Worm (Caenorhabditis elegans): ENCODE measurements around the gene dnj-19.

dnj-19 gene

DNA sequence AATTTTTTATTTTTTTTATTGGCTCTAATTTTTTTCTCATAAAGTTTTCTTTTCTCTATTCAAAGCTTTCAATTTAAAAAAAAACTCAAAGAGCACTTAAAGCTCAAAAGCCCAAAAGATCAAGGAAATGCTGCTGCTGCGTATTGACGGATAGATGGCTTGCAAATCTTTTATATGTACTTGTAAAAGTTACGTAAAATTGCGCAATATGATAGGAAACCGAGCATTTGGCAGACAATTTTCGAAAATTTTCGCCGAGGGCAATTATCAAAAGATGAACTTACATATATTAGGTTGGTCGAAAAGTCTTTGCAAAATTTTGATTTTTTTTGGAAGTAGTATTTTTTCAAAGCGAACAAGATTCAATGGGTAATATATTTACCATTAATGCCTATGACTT is 43.8 kb upstream of the dnj-19 start:
- no peak for TF ChIP-seq nhr-28 (tag; optimal IDR thresholded peaks at IDR 0.05)
- TF ChIP-seq R02D3.7 (tag; optimal IDR thresholded peaks at IDR 0.05), result no peak
- no peak for TF ChIP-seq nhr-237 (tag; optimal IDR thresholded peaks at IDR 0.05)
- no peak for TF ChIP-seq elt-1 (tag; optimal IDR thresholded peaks at IDR 0.05)
- TF ChIP-seq ceh-82 (tag; optimal IDR thresholded peaks at IDR 0.05), result no peak
- TF ChIP-seq nhr-11 (tag; optimal IDR thresholded peaks at IDR 0.05), result no peak

DNA sequence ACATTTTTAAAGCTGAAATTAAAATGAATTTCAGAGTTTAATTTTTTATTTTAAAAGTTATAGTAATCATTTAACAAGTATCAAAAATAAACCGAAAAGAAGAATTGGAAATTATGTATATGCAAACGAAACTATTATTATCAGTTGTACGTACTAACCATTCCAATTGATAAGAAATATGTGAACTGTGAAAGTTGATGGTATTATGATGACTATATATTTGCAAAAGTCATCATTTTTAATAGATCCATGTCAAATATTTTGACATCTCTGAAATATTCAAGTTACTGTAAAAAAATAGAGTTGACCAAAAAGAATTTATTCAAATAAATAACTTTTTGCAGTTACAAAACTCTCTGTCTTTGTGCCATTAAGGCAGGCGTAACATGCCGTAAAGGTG is 43.4 kb upstream of the dnj-19 start, which contains the start of gene ugt-48:
Gene ugt-48, minus strand, starts transcription at position 12 of the 400 bp plus-strand sequence.
- TF ChIP-seq pqm-1 (tag; optimal IDR thresholded peaks at IDR 0.05) (peak; percentile 21), nhr-67 (tag; optimal IDR thresholded peaks at IDR 0.05) (no peak), elt-2 (tag; optimal IDR thresholded peaks at IDR 0.05) (peak; percentile 33)

DNA sequence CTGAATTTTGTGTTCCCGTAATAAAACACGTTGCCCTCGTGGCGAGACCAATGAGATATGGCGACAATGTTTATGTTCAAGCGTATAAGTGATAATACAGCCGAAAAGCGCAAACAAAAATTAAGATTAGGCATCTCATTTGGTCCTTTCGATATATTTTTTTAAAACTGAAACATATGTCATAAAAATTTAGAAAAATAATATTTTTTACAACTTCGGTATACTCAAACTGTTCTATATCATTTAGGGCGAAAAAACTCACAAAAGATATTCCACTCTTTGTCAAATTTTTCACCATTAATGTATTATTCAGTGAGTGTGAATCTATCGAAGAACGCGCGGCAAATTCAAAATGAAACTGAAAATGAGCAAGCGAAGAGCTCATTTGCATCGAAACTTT is 33.8 kb upstream of the dnj-19 start, which contains the start of gene cft-1:
Gene cft-1, plus strand, starts transcription at position 301 of the 400 bp plus-strand sequence.
- TF ChIP-seq pha-4 (tag; optimal IDR thresholded peaks at IDR 0.05) (no peak), zag-1 (tag; optimal IDR thresholded peaks at IDR 0.05) (no peak), hmg-11 (tag; optimal IDR thresholded peaks at IDR 0.05) (no peak), nhr-12 (tag; optimal IDR thresholded peaks at IDR 0.05) (no peak), elt-3 (tag; optimal IDR thresholded peaks at IDR 0.05) (no peak), tbx-2 (tag; optimal IDR thresholded peaks at IDR 0.05) (no peak), nhr-25 (tag; optimal IDR thresholded peaks at IDR 0.05) (no peak), fkh-2 (tag; optimal IDR thresholded peaks at IDR 0.05) (no peak), sea-2 (GFP tag; optimal IDR thresholded peaks at IDR 0.05) (no peak), nhr-77 (tag; optimal IDR thresholded peaks at IDR 0.05) (no peak), fkh-10 (GFP tag; optimal IDR thresholded peaks at IDR 0.05) (no peak), egl-5 (tag; optimal IDR thresholded peaks at IDR 0.05) (no peak), ztf-4 (tag; optimal IDR thresholded peaks at IDR 0.05) (no peak), pqm-1 (tag; optimal IDR thresholded peaks at IDR 0.05) (no peak), ceh-16 (tag; optimal IDR thresholded peaks at IDR 0.05) (no peak), aly-2 (tag; optimal IDR thresholded peaks at IDR 0.05) (no peak), mml-1 (tag; optimal IDR thresholded peaks at IDR 0.05) (no peak), jun-1 (tag; optimal IDR thresholded peaks at IDR 0.05) (no peak), mdl-1 (tag; optimal IDR thresholded peaks at IDR 0.05) (no peak)

DNA sequence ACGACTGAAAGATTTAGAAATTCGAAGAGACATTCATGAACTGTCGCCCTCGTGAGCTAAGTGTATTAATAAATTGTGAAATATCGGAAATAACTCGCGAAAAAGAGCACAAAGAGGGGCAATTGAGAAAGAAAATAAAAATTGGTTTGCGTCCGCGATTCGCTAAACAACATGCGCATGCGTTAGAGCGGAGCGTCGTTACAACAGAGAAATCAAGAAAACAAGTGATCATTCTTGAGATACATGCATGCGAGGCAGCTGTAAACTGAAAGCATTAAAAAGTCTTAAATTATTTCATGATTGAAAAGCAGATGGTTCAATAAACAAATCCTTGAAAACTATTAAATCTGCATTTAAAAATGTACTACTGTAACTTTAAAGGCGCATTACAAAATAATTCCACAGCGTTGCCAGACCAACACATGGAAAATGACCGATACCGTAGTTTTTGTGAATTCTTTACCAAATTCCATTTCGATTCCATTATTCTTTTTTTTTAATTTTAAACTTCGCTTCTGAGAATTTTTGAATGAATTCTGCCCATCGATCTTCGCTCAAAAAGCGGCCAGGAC is 31.7 kb upstream of the dnj-19 start, which contains the start of the genes cox-16 and syp-2:
Gene cox-16, minus strand, starts transcription at position 4 of the 572 bp plus-strand sequence.
Gene syp-2, plus strand, starts transcription at position 248 of the 572 bp plus-strand sequence.
- no peak for TF ChIP-seq lsy-12 (tag; optimal IDR thresholded peaks at IDR 0.05)
- TF ChIP-seq hmg-11 (tag; optimal IDR thresholded peaks at IDR 0.05), result no peak
- no peak for TF ChIP-seq tbx-2 (tag; optimal IDR thresholded peaks at IDR 0.05)
- no peak for TF ChIP-seq nfya-1 (tag; optimal IDR thresholded peaks at IDR 0.05; ENCODE audit: insufficient read depth)
- peak; percentile 23 for TF ChIP-seq pha-4 (tag; optimal IDR thresholded peaks at IDR 0.05)
- peak; percentile 2 for TF ChIP-seq lin-15B (tag; optimal IDR thresholded peaks at IDR 0.05)
- TF ChIP-seq ama-1 (optimal IDR thresholded peaks at IDR 0.05), result no peak
- no peak for TF ChIP-seq R02D3.7 (tag; optimal IDR thresholded peaks at IDR 0.05)
- TF ChIP-seq mml-1 (tag; optimal IDR thresholded peaks at IDR 0.05), result no peak
- no peak for TF ChIP-seq ceh-9 (tag; optimal IDR thresholded peaks at IDR 0.05)
- no peak for TF ChIP-seq daf-12 (tag; optimal IDR thresholded peaks at IDR 0.05)
- peak; percentile 9 for TF ChIP-seq lin-39 (tag; optimal IDR thresholded peaks at IDR 0.05)

DNA sequence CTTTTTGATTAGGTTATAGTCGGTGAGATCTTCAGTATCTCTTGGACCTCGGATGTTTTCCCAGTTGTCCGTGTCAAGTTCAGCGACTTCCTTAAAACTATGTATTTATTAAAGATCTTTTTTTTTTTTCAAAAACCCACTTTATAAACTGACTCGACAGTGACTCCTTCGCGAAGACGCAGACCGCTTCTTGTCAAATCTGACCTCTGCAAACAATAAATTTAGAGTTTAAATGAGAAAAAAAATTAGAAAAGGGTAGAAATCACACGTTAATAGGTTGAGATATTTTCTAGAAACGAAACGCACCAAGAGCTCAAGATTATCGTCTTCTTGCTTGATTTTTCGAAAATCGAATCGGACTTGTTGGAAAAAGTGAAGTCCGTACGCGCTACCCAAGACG is 31.1 kb upstream of the dnj-19 start, which contains the start of gene C24G6.8:
Gene C24G6.8, minus strand, starts transcription at position 101 of the 400 bp plus-strand sequence.
- TF ChIP-seq ZK546.5 (tag; optimal IDR thresholded peaks at IDR 0.05) (no peak), mml-1 (tag; optimal IDR thresholded peaks at IDR 0.05) (no peak), jun-1 (tag; optimal IDR thresholded peaks at IDR 0.05) (no peak), nhr-76 (tag; optimal IDR thresholded peaks at IDR 0.05) (no peak), elt-2 (tag; optimal IDR thresholded peaks at IDR 0.05) (no peak), nhr-77 (tag; optimal IDR thresholded peaks at IDR 0.05) (no peak), ama-1 (optimal IDR thresholded peaks at IDR 0.05) (no peak), pha-4 (tag; optimal IDR thresholded peaks at IDR 0.05) (no peak), lsy-12 (tag; optimal IDR thresholded peaks at IDR 0.05) (no peak)

All from whole organism, L3 larva.